Fruit fly (Drosophila melanogaster) whole organism, adult: Measurements from ENCODE around the gene dUTPase.

Source experiments
- CG11617 ChIP-seq: fragments of 200-800 bp; sonication (Bioruptor generic); optimal IDR thresholded peaks from 2 replicates; lab custom pipeline; 2017; ENCODE audit warnings: mild to moderate bottlenecking, missing biosample characterization, missing genetic modification reagents, missing genetic modification characterization
- CG12768 ChIP-seq: fragments of 200-800 bp; sonication (Bioruptor generic); optimal IDR thresholded peaks from 2 replicates; lab custom pipeline; 2017; ENCODE audit warnings: missing biosample characterization, missing genetic modification characterization, mild to moderate bottlenecking, moderate library complexity, missing genetic modification reagents
- CG14711 ChIP-seq: fragments of 200-800 bp; sonication (Bioruptor generic); optimal IDR thresholded peaks from 2 replicates; lab custom pipeline; 2018; ENCODE audit warnings: missing biosample characterization, mild to moderate bottlenecking, missing genetic modification characterization, moderate library complexity
- CG1620 ChIP-seq: fragments of 200-800 bp; sonication (Bioruptor generic); optimal IDR thresholded peaks from 2 replicates; lab custom pipeline; 2016; ENCODE audit warnings: missing biosample characterization, missing genetic modification characterization
- CG33017 ChIP-seq: fragments of 200-800 bp; sonication (Bioruptor generic); optimal IDR thresholded peaks from 2 replicates; lab custom pipeline; 2018; ENCODE audit warnings: missing biosample characterization, mild to moderate bottlenecking, missing genetic modification characterization, moderate library complexity
- CG5204 ChIP-seq: fragments of 200-800 bp; sonication (Bioruptor generic); optimal IDR thresholded peaks from 2 replicates; lab custom pipeline; 2016; ENCODE audit warnings: missing biosample characterization, missing genetic modification characterization
- CG7045 ChIP-seq: fragments of 200-800 bp; sonication (Bioruptor generic); optimal IDR thresholded peaks from 2 replicates; lab custom pipeline; 2017; ENCODE audit warnings: missing biosample characterization, mild to moderate bottlenecking, missing genetic modification characterization
- CG7101 ChIP-seq: fragments of 200-800 bp; sonication (Bioruptor generic); optimal IDR thresholded peaks from 2 replicates; lab custom pipeline; 2018; ENCODE audit warnings: missing biosample characterization, mild to moderate bottlenecking, missing genetic modification characterization, moderate library complexity
- Clk ChIP-seq: fragments of 200-800 bp; sonication (Bioruptor generic); optimal IDR thresholded peaks from 2 replicates; lab custom pipeline; 2017; ENCODE audit warnings: missing biosample characterization, missing genetic modification characterization
- Crg-1 ChIP-seq: fragments of 200-800 bp; sonication (Bioruptor generic); optimal IDR thresholded peaks from 2 replicates; lab custom pipeline; 2016; ENCODE audit warnings: missing biosample characterization, missing genetic modification characterization
- Hr96 ChIP-seq: fragments of 200-800 bp; sonication (Bioruptor generic); optimal IDR thresholded peaks from 2 replicates; lab custom pipeline; 2016; ENCODE audit warnings: missing biosample characterization, missing genetic modification characterization
- Mnt ChIP-seq: fragments of 200-800 bp; sonication (Bioruptor generic); optimal IDR thresholded peaks from 2 replicates; lab custom pipeline; 2016; ENCODE audit warnings: missing biosample characterization, mild to moderate bottlenecking, missing genetic modification characterization
- bab1 ChIP-seq: fragments of 200-800 bp; sonication (Bioruptor generic); optimal IDR thresholded peaks from 3 replicates; lab custom pipeline; 2019; ENCODE audit warnings: missing biosample characterization, mild to moderate bottlenecking, missing genetic modification characterization, moderate library complexity
- cic ChIP-seq: fragments of 200-800 bp; sonication (Bioruptor generic); optimal IDR thresholded peaks from 2 replicates; lab custom pipeline; 2017; ENCODE audit warnings: missing biosample characterization, mild to moderate bottlenecking, missing genetic modification characterization, moderate library complexity
- cnc ChIP-seq, 2 experiments: fragments of >200 bp; optimal IDR thresholded peaks; 2 replicates each; lab custom pipeline; 2017
- kay ChIP-seq: fragments of 200-800 bp; sonication (Bioruptor generic); peaks from one replicate; lab custom pipeline; 2016; ENCODE audit warnings: missing biosample characterization, missing genetic modification characterization, borderline replicate concordance
- ovo ChIP-seq: fragments of 200-800 bp; sonication (Bioruptor generic); optimal IDR thresholded peaks from 2 replicates; lab custom pipeline; 2016; ENCODE audit warnings: missing biosample characterization, missing genetic modification characterization
- pad ChIP-seq: fragments of 200-800 bp; sonication (Bioruptor generic); optimal IDR thresholded peaks from 3 replicates; lab custom pipeline; 2017; ENCODE audit warnings: missing biosample characterization, missing genetic modification characterization, mild to moderate bottlenecking, moderate library complexity, missing genetic modification reagents
- tj ChIP-seq: fragments of 200-800 bp; sonication (Bioruptor generic); optimal IDR thresholded peaks from 3 replicates; lab custom pipeline; 2017; ENCODE audit warnings: missing biosample characterization, mild to moderate bottlenecking, missing genetic modification characterization, moderate library complexity
- toe ChIP-seq: fragments of 200-800 bp; sonication (Bioruptor generic); optimal IDR thresholded peaks from 2 replicates; lab custom pipeline; 2016; ENCODE audit warnings: missing biosample characterization, missing genetic modification characterization

dUTPase gene

dm6 chr2L:11058111-11058665 lies 47.1 kb downstream of the dUTPase start:
- TF ChIP-seq CG7045 (GFP tag; lab: Kevin White, UChicago) (no peak), pad (GFP tag; lab: Kevin White, UChicago) (no peak), CG12768 (GFP tag; lab: Kevin White, UChicago) (peak; percentile 59)

dm6 chr2L:11059206-11059605 lies 48.1 kb downstream of the dUTPase start:
- TF ChIP-seq CG1620 (GFP tag; lab: Kevin White, UChicago) (no peak), CG5204 (GFP tag; lab: Kevin White, UChicago) (no peak), cic (GFP tag; lab: Kevin White, UChicago) (no peak), Clk (no peak), cnc (optimal IDR thresholded peaks at IDR 0.05; lab: Kevin White, UChicago) (no peak), CG12768 (GFP tag; lab: Kevin White, UChicago) (no peak), kay (GFP tag; lab: Kevin White, UChicago) (no peak), tj (GFP tag; lab: Kevin White, UChicago) (no peak), Crg-1 (GFP tag; lab: Kevin White, UChicago) (no peak), CG7101 (no peak), CG11617 (GFP tag; lab: Kevin White, UChicago) (no peak), bab1 (GFP tag; lab: Kevin White, UChicago) (no peak), toe (GFP tag; lab: Kevin White, UChicago) (no peak), CG33017 (no peak), pad (GFP tag; lab: Kevin White, UChicago) (no peak), Mnt (GFP tag; lab: Kevin White, UChicago) (no peak), CG7045 (GFP tag; lab: Kevin White, UChicago) (no peak), ovo (GFP tag; lab: Kevin White, UChicago) (no peak), CG14711 (tag; lab: Kevin White, UChicago) (no peak)

dm6 chr2L:11061155-11061554 lies 50.0 kb downstream of the dUTPase start:
- no peak for TF ChIP-seq CG14711 (tag; lab: Kevin White, UChicago)
- no peak for TF ChIP-seq CG7101
- TF ChIP-seq tj (GFP tag; lab: Kevin White, UChicago), result no peak
- TF ChIP-seq Hr96 (GFP tag; lab: Kevin White, UChicago), result no peak
- TF ChIP-seq CG1620 (GFP tag; lab: Kevin White, UChicago), result no peak
- TF ChIP-seq CG5204 (GFP tag; lab: Kevin White, UChicago), result no peak
- TF ChIP-seq bab1 (GFP tag; lab: Kevin White, UChicago), result no peak
- TF ChIP-seq CG7045 (GFP tag; lab: Kevin White, UChicago), result no peak
- TF ChIP-seq cic (GFP tag; lab: Kevin White, UChicago), result no peak
- TF ChIP-seq kay (GFP tag; lab: Kevin White, UChicago), result no peak
- TF ChIP-seq pad (GFP tag; lab: Kevin White, UChicago), result no peak
- TF ChIP-seq CG11617 (GFP tag; lab: Kevin White, UChicago), result no peak
- no peak for TF ChIP-seq CG12768 (GFP tag; lab: Kevin White, UChicago)
- TF ChIP-seq ovo (GFP tag; lab: Kevin White, UChicago), result no peak
- TF ChIP-seq Mnt (GFP tag; lab: Kevin White, UChicago), result no peak
- TF ChIP-seq toe (GFP tag; lab: Kevin White, UChicago), result no peak
- TF ChIP-seq CG33017, result no peak
- no peak for TF ChIP-seq Crg-1 (GFP tag; lab: Kevin White, UChicago)
- TF ChIP-seq cnc (optimal IDR thresholded peaks at IDR 0.05; lab: Kevin White, UChicago), result no peak
